Fruit fly (Drosophila melanogaster): ENCODE data around the gene miple1.

DNA sequence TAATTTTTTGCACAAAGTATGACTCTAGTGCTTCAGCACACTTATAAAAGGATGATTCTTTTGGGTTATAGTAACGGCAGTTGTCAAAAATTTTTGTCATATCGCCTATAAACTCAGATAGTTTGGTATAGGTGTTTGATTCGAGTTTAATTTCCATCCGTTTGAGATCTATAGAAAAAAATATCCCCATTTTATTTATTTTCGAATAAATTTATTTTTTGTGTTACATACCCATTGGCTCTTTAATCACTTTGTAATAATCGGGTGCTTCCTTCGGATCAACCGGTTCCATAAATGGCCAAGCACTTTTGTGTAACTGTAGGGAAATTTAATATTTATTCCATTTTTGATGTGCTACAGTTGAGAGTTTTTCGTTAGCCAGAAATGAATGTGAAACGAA is 32.8 kb upstream of the miple1 start:
- no peak for TF ChIP-seq psq (optimal IDR thresholded peaks at IDR 0.05)
- no peak for TF ChIP-seq ttk (optimal IDR thresholded peaks at IDR 0.05)
- TF ChIP-seq insv (optimal IDR thresholded peaks at IDR 0.05): no peak
- TF ChIP-seq h (optimal IDR thresholded peaks at IDR 0.05): no peak

Data from Kc167 (cell line).